Worm (Caenorhabditis elegans): ENCODE measurements around the gene F36H5.8.

ce11 chrII:1728253-1728652 is 22.2 kb downstream of the F36H5.8 start, which contains the start of gene btb-9:
- no peak for TF ChIP-seq W03F9.2 (tag; optimal IDR thresholded peaks at IDR 0.05)
- no peak for TF ChIP-seq dao-5 (tag; optimal IDR thresholded peaks at IDR 0.05)

Measured in whole organism, L4/young adult.